Worm (Caenorhabditis elegans): ENCODE results near the gene ZK632.10.

Gene ZK632.10

DNA sequence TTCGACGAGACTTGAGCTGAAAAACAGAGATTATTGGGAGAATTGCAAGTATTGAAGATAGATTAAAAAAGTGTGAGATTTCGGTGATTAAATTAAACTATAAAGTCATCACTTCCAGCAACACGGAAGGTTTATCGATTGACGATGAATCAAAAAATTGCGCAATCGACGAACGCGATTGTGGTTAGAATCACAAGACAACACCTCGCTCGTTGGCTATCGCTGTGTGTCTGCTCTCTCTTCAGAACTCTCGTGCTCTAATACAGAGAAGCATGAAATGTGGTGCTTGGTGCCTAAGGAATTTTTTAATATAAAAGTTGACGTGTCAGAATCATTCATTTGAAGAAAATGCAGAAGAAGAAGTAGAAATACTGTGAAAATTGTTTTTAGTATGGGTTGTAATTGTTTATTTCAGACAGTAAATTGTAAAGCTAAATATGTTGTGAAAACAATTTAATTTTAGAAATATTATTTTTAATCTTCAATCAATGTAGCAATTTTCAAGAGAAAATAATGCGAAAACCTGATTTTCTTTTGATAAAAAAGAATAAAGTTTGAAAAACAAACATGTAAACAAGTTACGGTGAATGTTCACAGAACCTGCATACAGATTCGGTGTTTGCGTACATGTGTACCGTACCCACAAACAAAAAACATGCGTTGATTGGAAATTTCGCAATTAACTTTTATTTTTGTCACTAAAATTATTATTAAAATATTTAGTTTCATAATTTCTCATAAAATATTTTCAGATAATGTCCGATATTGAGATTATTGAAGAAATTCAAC is at the start of gene ZK632.10, which contains the start of gene ZK632.11 (continued):
- TF ChIP-seq grh-1 (GFP tag; IDR thresholded peaks at IDR 0.05): no peak
- TF ChIP-seq alr-1 (tag; optimal IDR thresholded peaks at IDR 0.05; ENCODE audit: borderline replicate concordance): no peak
- no peak for TF ChIP-seq fos-1 (tag; optimal IDR thresholded peaks at IDR 0.05)
- no peak for TF ChIP-seq sup-37 (GFP tag; optimal IDR thresholded peaks at IDR 0.05)
- TF ChIP-seq sptf-1 (tag; optimal IDR thresholded peaks at IDR 0.05): no peak
- no peak for TF ChIP-seq ama-1 (optimal IDR thresholded peaks at IDR 0.05)
- TF ChIP-seq nhr-84 (tag; optimal IDR thresholded peaks at IDR 0.05): no peak
- no peak for TF ChIP-seq irx-1 (tag; optimal IDR thresholded peaks at IDR 0.05)
- no peak for TF ChIP-seq ceh-90 (tag; optimal IDR thresholded peaks at IDR 0.05)
- no peak for TF ChIP-seq mab-9 (GFP tag; IDR thresholded peaks at IDR 0.05)
- no peak for TF ChIP-seq hpl-2 (GFP tag; optimal IDR thresholded peaks at IDR 0.05)
- TF ChIP-seq xbp-1 (tag; optimal IDR thresholded peaks at IDR 0.05): no peak
- no peak for TF ChIP-seq mef-2 (tag; optimal IDR thresholded peaks at IDR 0.05)
- TF ChIP-seq unc-130 (tag; optimal IDR thresholded peaks at IDR 0.05): peak; percentile 42
- TF ChIP-seq unc-30 (tag; optimal IDR thresholded peaks at IDR 0.05): no peak
- TF ChIP-seq snu-23 (GFP tag; optimal IDR thresholded peaks at IDR 0.05): peak; percentile 46
- no peak for TF ChIP-seq nhr-28 (tag; optimal IDR thresholded peaks at IDR 0.05)
- TF ChIP-seq ceh-63 (GFP tag; optimal IDR thresholded peaks at IDR 0.05): no peak
- no peak for TF ChIP-seq fkh-4 (tag; optimal IDR thresholded peaks at IDR 0.05; ENCODE audit: borderline replicate concordance)
- no peak for TF ChIP-seq nhr-12 (tag; optimal IDR thresholded peaks at IDR 0.05)
- no peak for TF ChIP-seq pax-3 (tag; optimal IDR thresholded peaks at IDR 0.05)
- TF ChIP-seq nhr-11 (tag; optimal IDR thresholded peaks at IDR 0.05): no peak
- peak in 1 of 6 experiments; percentile 29 for TF ChIP-seq elt-3 (tag; optimal IDR thresholded peaks at IDR 0.05)
- peak; percentile 61 to 70 for TF ChIP-seq lin-35 (GFP tag; optimal IDR thresholded peaks at IDR 0.05)
- peak; percentile 55 for TF ChIP-seq rnt-1 (tag; optimal IDR thresholded peaks at IDR 0.05)
- no peak for TF ChIP-seq lir-3 (tag; optimal IDR thresholded peaks at IDR 0.05; ENCODE audit: poor library complexity)
- no peak for TF ChIP-seq efl-3 (GFP tag; optimal IDR thresholded peaks at IDR 0.05)
- peak; percentile 16; the same call in 1 of the 2 replicates for TF ChIP-seq isw-1 (GFP tag; IDR thresholded peaks at IDR 0.05)
- no peak for TF ChIP-seq Y116A8C.19 (tag; optimal IDR thresholded peaks at IDR 0.05; ENCODE audit: borderline replicate concordance)
- no peak for TF ChIP-seq tlp-1 (tag; optimal IDR thresholded peaks at IDR 0.05)
- no peak for TF ChIP-seq ztf-11 (tag; optimal IDR thresholded peaks at IDR 0.05)
- peak; percentile 15 for TF ChIP-seq lin-15B (tag; optimal IDR thresholded peaks at IDR 0.05)
- TF ChIP-seq skn-1 (tag; optimal IDR thresholded peaks at IDR 0.05): peak; percentile 81

DNA sequence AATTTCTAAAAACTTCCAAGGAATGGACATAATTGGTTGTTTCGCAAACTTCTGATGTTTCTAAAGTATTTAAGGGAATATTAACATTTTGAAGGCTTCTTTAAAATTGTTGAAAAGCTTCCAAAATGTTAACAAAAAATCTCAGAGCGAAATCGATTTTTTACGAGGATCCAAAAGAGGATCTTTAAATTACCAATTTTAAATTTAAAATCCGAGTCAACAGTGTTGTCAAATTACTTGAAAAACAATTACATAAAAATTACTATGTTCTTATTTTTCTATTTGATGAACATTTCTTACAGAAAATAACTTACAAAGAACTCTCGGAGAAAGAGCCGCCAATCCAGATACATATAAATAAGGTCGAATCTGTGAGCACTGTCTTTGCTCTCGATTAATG is 49.4 kb upstream of the ZK632.10 start, which contains the start of gene ZK757.10:
Gene ZK757.10 (plus strand): TSS at position 301 of the 400 bp plus-strand sequence.
- TF ChIP-seq fkh-10 (GFP tag; optimal IDR thresholded peaks at IDR 0.05) (no peak), nhr-28 (tag; optimal IDR thresholded peaks at IDR 0.05) (no peak), xbp-1 (tag; optimal IDR thresholded peaks at IDR 0.05) (no peak), unc-86 (tag; optimal IDR thresholded peaks at IDR 0.05) (no peak), nhr-47 (tag; optimal IDR thresholded peaks at IDR 0.05) (no peak), jun-1 (tag; optimal IDR thresholded peaks at IDR 0.05) (no peak), F16B12.6 (tag; optimal IDR thresholded peaks at IDR 0.05) (no peak), irx-1 (tag; optimal IDR thresholded peaks at IDR 0.05) (no peak), unc-62 (GFP tag; optimal IDR thresholded peaks at IDR 0.05) (no peak)

DNA sequence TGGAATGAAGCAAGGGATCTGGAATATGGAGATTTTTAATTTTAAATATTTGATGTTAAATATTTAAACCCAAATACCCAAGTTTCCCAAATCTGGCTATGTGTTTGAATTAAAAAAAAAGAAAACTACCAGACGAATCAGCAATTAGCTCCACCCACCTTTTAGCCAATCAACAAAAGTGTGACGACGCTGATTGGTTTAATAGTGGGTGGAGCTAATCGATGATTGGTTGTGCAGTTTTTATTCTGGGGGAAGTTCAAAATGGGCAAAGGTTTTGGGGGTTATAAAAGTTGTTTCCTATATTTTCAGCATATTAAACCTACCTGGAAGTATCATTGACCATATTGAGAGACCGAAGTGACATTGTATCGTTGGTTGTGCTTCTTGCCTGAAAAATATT is 47.0 kb upstream of the ZK632.10 start:
- TF ChIP-seq zag-1 (tag; optimal IDR thresholded peaks at IDR 0.05) (no peak), F16B12.6 (tag; optimal IDR thresholded peaks at IDR 0.05) (no peak), lin-15B (tag; optimal IDR thresholded peaks at IDR 0.05) (no peak), irx-1 (tag; optimal IDR thresholded peaks at IDR 0.05) (no peak), fos-1 (tag; optimal IDR thresholded peaks at IDR 0.05) (no peak), nhr-19 (GFP tag; conservative IDR thresholded peaks at IDR 0.05) (no peak), lsy-2 (tag; optimal IDR thresholded peaks at IDR 0.05) (no peak), efl-1 (optimal IDR thresholded peaks at IDR 0.05) (no peak), efl-1 (GFP tag; optimal IDR thresholded peaks at IDR 0.05 in 1 of 2) (no peak), nhr-47 (tag; optimal IDR thresholded peaks at IDR 0.05) (no peak), snu-23 (GFP tag; optimal IDR thresholded peaks at IDR 0.05) (no peak), efl-3 (GFP tag; optimal IDR thresholded peaks at IDR 0.05) (no peak), sox-4 (tag; optimal IDR thresholded peaks at IDR 0.05) (no peak), mep-1 (tag; optimal IDR thresholded peaks at IDR 0.05) (no peak), dpl-1 (GFP tag; optimal IDR thresholded peaks at IDR 0.05) (no peak), nhr-12 (tag; optimal IDR thresholded peaks at IDR 0.05) (no peak), lir-3 (tag; optimal IDR thresholded peaks at IDR 0.05; ENCODE audit: poor library complexity) (no peak)
